Worm (Caenorhabditis elegans): Measurements from ENCODE around the gene F43D2.6.

DNA sequence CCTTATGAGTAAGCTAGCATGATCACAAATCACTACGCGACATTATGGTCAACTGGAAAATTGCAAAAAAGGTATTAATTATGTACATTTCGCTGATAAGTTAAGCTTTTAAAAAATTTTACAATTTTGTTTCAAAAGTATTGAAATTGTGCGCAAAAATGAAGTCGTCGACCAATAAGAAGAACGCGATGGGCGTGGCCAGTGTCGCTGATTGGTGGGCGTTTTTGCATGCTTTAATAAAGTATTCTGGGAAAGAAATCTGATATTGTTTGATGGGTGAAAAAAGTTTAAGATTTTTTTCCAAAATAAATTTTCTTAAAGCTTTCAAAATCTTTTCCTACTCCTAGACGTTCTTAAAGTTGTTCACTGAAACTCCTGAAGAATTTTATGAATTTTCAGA is 43.3 kb upstream of the F43D2.6 start:
- TF ChIP-seq B0035.1 (tag; optimal IDR thresholded peaks at IDR 0.05) (no peak), cebp-1 (GFP tag; IDR thresholded peaks at IDR 0.05) (no peak), cebp-1 (tag; optimal IDR thresholded peaks at IDR 0.05) (no peak), ztf-26 (tag; optimal IDR thresholded peaks at IDR 0.05) (no peak), ztf-25 (GFP tag; IDR thresholded peaks at IDR 0.05) (no peak), Y79H2A.3 (GFP tag; conservative IDR thresholded peaks at IDR 0.05) (no peak), somi-1 (GFP tag; optimal IDR thresholded peaks at IDR 0.05) (no peak)

Measured in whole organism, young adult.